Worm (Caenorhabditis elegans) whole organism, midembryonic: Measurements from ENCODE around the gene chtb-3.

ENCODE experiments used
- T22C8.4 ChIP-seq: fragments of 200-800 bp; sonication (Bioruptor generic); IDR thresholded peaks from 2 replicates; pipeline ENCODE4 v1.3.6; 2022; ENCODE audit warnings: missing genetic modification characterization, missing compliant biosample characterization
- cog-1 ChIP-seq: sonication (generic microtip); optimal IDR thresholded peaks from 2 replicates; lab custom pipeline; 2016; ENCODE audit warnings: missing genetic modification characterization, missing compliant biosample characterization
- flt-1 ChIP-seq: fragments of 200-800 bp; sonication (Bioruptor generic); IDR thresholded peaks from 2 replicates; pipeline ENCODE4 v1.3.6; 2022; ENCODE audit warnings: missing genetic modification characterization, missing compliant biosample characterization
- klf-2 ChIP-seq: fragments of 200-800 bp; sonication (Bioruptor generic); conservative IDR thresholded peaks from 2 replicates; pipeline ENCODE4 v1.3.6; 2022; ENCODE audit warnings: missing genetic modification reagents, missing genetic modification characterization, missing compliant biosample characterization
- med-1 ChIP-seq: sonication (generic microtip); optimal IDR thresholded peaks from 2 replicates; lab custom pipeline; 2017; ENCODE audit warnings: missing genetic modification characterization, mild to moderate bottlenecking, missing compliant biosample characterization, antibody characterized with exemption, missing genetic modification reagents; ENCODE audit not compliant: insufficient read depth
- ref-1 ChIP-seq: fragments of 200-800 bp; sonication (Bioruptor generic); conservative IDR thresholded peaks from 2 replicates; pipeline ENCODE4 v1.3.6; 2022; ENCODE audit warnings: missing genetic modification reagents, missing genetic modification characterization, missing compliant biosample characterization
- tab-1 ChIP-seq: fragments of 200-800 bp; sonication (Bioruptor generic); IDR thresholded peaks from 2 replicates; pipeline ENCODE4 v1.3.6; 2022; ENCODE audit warnings: missing genetic modification characterization, missing compliant biosample characterization
- ztf-23 ChIP-seq: fragments of 200-800 bp; sonication (Bioruptor generic); IDR thresholded peaks from 2 replicates; pipeline ENCODE4 v1.3.6; 2022; ENCODE audit warnings: missing genetic modification reagents, missing genetic modification characterization, missing compliant biosample characterization
- ztf-29 ChIP-seq: fragments of 200-800 bp; sonication (Bioruptor generic); IDR thresholded peaks from 2 replicates; pipeline ENCODE4 v1.3.6; 2022; ENCODE audit warnings: missing genetic modification reagents, missing genetic modification characterization, missing compliant biosample characterization

Gene chtb-3

DNA sequence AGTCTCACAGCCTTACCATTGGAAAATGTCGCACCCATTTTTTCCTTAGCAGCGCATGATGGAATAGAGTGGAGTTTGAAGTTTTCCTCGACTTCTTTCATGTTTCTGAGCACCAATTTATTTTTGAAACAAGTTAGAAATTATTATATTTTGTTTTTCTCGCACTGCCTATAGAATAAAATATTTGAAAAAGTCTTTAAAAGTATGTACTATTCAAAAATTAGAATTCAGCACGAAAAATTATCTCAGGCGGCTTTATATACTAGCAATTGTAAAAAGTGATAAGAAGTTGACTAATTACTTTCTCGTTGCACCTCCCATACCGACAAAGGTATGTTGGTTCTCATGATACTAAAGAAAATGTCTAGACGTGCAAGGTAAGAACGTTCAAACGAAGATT, 27.6 kb upstream of the chtb-3 start, which contains the start of gene C03B1.9:
C03B1.9 (minus strand) TSS at position 101 of the 400 bp plus-strand sequence.
- TF ChIP-seq ref-1 (GFP tag; lab: Robert Waterston, UW) (no peak), T22C8.4 (GFP tag; lab: Robert Waterston, UW) (no peak), flt-1 (GFP tag; lab: Robert Waterston, UW) (no peak), klf-2 (GFP tag; lab: Robert Waterston, UW) (no peak)

DNA sequence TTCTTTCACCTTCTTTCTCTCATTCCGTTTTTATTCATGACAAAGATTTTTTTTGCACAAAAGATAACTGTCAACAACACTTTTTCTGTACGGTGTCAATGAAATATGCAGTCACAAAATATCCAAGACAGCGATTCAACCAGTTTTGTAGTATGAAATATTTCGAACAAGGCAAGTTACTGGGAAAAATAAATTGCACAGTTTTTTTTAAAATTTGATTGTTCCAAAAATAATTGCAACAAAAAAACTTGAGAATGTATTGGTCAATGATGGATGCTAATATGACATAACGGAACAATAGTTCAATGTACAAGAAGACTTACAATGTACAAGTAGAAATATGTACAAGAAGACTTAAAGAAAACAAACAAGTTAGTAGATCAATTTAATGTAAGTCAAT, 26.3 kb upstream of the chtb-3 start:
- TF ChIP-seq klf-2 (GFP tag; lab: Robert Waterston, UW) = no peak
- TF ChIP-seq ref-1 (GFP tag; lab: Robert Waterston, UW) = no peak
- TF ChIP-seq tab-1 (GFP tag; lab: Robert Waterston, UW) = no peak
- TF ChIP-seq cog-1 = no peak
- no peak for TF ChIP-seq ztf-23 (GFP tag; lab: Robert Waterston, UW)
- TF ChIP-seq T22C8.4 (GFP tag; lab: Robert Waterston, UW) = no peak
- no peak for TF ChIP-seq ztf-29 (GFP tag; lab: Robert Waterston, UW)
- no peak for TF ChIP-seq flt-1 (GFP tag; lab: Robert Waterston, UW)
- TF ChIP-seq med-1 (GFP tag; lab: Kevin White, UChicago) = no peak

DNA sequence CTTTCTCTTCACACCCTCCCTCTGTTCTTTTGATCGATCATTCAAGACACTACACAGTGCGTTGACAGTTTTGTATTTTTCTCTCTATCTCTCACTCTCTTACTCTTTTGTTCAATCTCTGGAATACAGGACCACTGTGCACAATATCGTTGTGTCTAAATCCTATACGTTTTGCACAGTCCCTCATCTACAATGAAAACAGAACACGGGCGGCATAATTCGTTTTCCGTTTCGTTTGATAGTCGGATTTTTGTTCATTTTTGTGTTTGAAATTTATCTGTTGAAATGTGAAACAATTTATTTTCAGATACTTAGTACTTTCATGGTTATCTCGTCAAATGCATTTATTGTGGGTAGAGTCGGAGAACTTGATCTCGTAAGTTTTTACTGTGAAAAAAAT, 22.1 kb upstream of the chtb-3 start, which contains the start of gene C03B1.7:
C03B1.7 (plus strand) TSS at position 301 of the 400 bp plus-strand sequence.
- TF ChIP-seq ztf-29 (GFP tag; lab: Robert Waterston, UW) (no peak), klf-2 (GFP tag; lab: Robert Waterston, UW) (no peak), med-1 (GFP tag; lab: Kevin White, UChicago) (no peak), flt-1 (GFP tag; lab: Robert Waterston, UW) (no peak), T22C8.4 (GFP tag; lab: Robert Waterston, UW) (no peak), ref-1 (GFP tag; lab: Robert Waterston, UW) (no peak), cog-1 (no peak), ztf-23 (GFP tag; lab: Robert Waterston, UW) (no peak), tab-1 (GFP tag; lab: Robert Waterston, UW) (no peak)

DNA sequence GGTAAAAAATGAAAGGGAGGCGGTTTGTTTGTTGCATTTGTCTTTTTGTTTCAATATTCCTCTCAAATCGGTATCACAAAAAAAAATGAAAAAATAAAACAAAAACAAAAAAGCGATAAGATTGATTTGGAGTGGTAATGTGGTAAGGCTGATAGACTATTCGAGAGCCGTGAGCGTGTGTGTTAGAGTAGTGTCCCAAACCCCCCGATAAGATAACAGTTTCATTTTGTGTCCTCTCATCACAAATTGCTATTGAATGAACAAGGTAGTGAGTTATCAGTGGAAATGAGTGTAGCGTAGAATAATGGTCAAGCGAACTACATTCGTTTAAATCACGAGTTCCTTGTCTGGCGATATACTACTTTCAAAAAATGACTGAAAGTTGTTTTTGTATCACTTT, 19.0 kb upstream of the chtb-3 start:
- TF ChIP-seq ztf-23 (GFP tag; lab: Robert Waterston, UW) = no peak
- no peak for TF ChIP-seq ref-1 (GFP tag; lab: Robert Waterston, UW)
- no peak for TF ChIP-seq ztf-29 (GFP tag; lab: Robert Waterston, UW)
- no peak for TF ChIP-seq med-1 (GFP tag; lab: Kevin White, UChicago)
- TF ChIP-seq cog-1 = no peak
- TF ChIP-seq klf-2 (GFP tag; lab: Robert Waterston, UW) = no peak
- no peak for TF ChIP-seq T22C8.4 (GFP tag; lab: Robert Waterston, UW)
- TF ChIP-seq flt-1 (GFP tag; lab: Robert Waterston, UW) = no peak
- TF ChIP-seq tab-1 (GFP tag; lab: Robert Waterston, UW) = no peak

DNA sequence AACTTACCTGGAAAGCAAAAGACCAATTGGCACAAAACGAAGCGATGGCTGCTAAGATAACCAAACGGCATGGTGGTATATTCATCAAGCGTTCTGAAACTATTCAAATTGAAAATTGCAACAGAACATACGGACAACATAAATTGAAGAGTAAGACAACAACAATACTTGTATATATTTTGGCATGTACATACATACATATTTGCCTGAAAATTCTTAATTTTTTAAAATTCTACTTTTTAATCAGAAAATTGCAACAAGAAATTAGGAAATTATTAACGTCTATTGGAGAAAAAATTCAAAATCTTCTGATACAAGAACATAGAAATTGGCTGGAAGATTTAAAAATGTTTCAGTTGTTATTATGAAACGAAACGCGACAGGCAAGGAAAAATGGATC, 18.5 kb upstream of the chtb-3 start, which contains the start of gene C03B1.13:
C03B1.13 (minus strand) TSS at position 101 of the 400 bp plus-strand sequence.
- no peak for TF ChIP-seq ref-1 (GFP tag; lab: Robert Waterston, UW)
- no peak for TF ChIP-seq tab-1 (GFP tag; lab: Robert Waterston, UW)
- TF ChIP-seq klf-2 (GFP tag; lab: Robert Waterston, UW) = no peak
- TF ChIP-seq ztf-29 (GFP tag; lab: Robert Waterston, UW) = no peak
- no peak for TF ChIP-seq ztf-23 (GFP tag; lab: Robert Waterston, UW)
- TF ChIP-seq flt-1 (GFP tag; lab: Robert Waterston, UW) = no peak
- TF ChIP-seq cog-1 = no peak
- TF ChIP-seq T22C8.4 (GFP tag; lab: Robert Waterston, UW) = no peak
- no peak for TF ChIP-seq med-1 (GFP tag; lab: Kevin White, UChicago)

DNA sequence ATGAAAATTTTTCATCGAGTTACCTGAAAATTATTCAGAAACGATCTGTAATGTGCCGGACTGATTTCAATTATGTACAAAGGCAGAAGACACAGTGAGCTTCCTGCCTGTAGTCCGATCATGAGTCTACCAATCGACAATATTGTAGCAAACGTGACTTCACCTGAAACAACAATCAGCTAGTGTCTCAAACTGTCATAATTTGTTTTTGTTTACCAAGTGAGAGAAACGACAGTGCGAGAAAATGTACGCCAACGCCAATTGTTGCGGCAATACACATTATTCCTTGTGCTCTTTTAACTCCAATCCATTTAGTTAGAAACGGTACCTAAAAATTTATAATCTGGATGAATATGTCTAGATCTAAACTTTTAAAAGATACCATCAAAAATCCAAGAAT, 17.9 kb upstream of the chtb-3 start:
- TF ChIP-seq med-1 (GFP tag; lab: Kevin White, UChicago) (no peak), klf-2 (GFP tag; lab: Robert Waterston, UW) (no peak), tab-1 (GFP tag; lab: Robert Waterston, UW) (no peak), ztf-29 (GFP tag; lab: Robert Waterston, UW) (no peak), ref-1 (GFP tag; lab: Robert Waterston, UW) (no peak), ztf-23 (GFP tag; lab: Robert Waterston, UW) (no peak), cog-1 (no peak), flt-1 (GFP tag; lab: Robert Waterston, UW) (no peak), T22C8.4 (GFP tag; lab: Robert Waterston, UW) (no peak)

DNA sequence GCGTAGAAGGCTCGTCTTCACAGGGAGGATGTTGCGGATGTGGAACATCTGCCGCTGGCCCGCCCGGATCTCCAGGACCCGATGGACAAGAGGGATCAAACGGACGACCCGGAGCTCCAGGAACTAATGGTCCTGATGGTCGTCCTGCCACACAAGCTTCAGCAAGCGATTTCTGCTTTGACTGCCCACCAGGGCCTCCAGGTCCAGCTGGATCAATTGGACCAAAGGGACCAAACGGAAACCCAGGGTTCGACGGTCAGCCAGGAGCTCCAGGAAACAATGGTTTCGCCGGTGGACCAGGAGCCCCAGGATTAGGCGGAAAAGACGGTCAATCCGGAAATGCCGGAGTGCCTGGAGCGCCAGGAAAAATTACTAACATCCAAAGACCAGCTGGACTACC, 15.2 kb upstream of the chtb-3 start:
- TF ChIP-seq ztf-23 (GFP tag; lab: Robert Waterston, UW) (no peak), ztf-29 (GFP tag; lab: Robert Waterston, UW) (no peak), flt-1 (GFP tag; lab: Robert Waterston, UW) (no peak)

DNA sequence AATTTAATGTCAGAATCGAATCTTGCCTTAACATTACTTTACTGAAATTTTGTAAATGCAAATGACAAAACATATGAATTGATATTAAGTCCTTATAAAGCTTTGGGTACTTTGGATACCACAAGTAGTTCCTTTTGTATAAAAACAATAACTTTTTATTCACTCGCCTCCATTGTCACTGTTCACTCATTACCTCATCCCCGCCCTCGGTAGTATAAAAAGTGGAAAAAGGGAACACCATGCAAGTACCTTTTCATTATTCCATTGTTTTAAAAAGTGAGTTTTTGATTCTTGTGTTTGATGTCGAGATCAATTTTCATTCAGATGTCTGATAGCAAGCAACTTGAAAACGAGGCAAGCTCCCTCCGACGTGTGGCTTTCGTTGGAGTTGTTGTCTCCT, 14.6 kb upstream of the chtb-3 start, which contains the start of gene col-171:
col-171 (plus strand) TSS at position 301 of the 400 bp plus-strand sequence.
- no peak for TF ChIP-seq flt-1 (GFP tag; lab: Robert Waterston, UW)
- no peak for TF ChIP-seq ztf-29 (GFP tag; lab: Robert Waterston, UW)
- no peak for TF ChIP-seq tab-1 (GFP tag; lab: Robert Waterston, UW)
- no peak for TF ChIP-seq T22C8.4 (GFP tag; lab: Robert Waterston, UW)
- TF ChIP-seq cog-1 = no peak
- no peak for TF ChIP-seq klf-2 (GFP tag; lab: Robert Waterston, UW)
- no peak for TF ChIP-seq ztf-23 (GFP tag; lab: Robert Waterston, UW)
- no peak for TF ChIP-seq med-1 (GFP tag; lab: Kevin White, UChicago)
- TF ChIP-seq ref-1 (GFP tag; lab: Robert Waterston, UW) = no peak

DNA sequence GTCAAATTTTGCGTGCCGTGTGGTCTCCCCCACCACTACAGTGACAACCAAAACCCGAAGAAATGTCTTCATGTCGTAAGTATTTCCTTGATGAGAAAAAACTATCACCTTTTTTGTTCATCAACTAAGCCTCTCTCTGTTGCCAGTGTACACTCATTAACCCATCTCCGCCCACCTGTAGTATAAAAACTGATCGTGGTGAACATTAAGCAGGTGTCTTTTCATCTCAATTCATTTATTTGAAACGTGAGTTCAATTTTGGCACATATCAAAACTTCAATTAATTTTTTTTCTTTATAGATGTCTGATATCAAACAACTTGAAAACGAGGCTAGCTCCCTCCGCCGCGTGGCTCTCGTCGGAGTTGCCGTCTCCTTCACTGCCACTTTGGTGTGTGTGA, 12.0 kb upstream of the chtb-3 start, which contains the start of gene col-170:
col-170 (plus strand) TSS at position 301 of the 400 bp plus-strand sequence.
- no peak for TF ChIP-seq klf-2 (GFP tag; lab: Robert Waterston, UW)
- TF ChIP-seq tab-1 (GFP tag; lab: Robert Waterston, UW) = no peak
- no peak for TF ChIP-seq flt-1 (GFP tag; lab: Robert Waterston, UW)
- no peak for TF ChIP-seq ztf-23 (GFP tag; lab: Robert Waterston, UW)
- no peak for TF ChIP-seq ztf-29 (GFP tag; lab: Robert Waterston, UW)
- no peak for TF ChIP-seq T22C8.4 (GFP tag; lab: Robert Waterston, UW)
- no peak for TF ChIP-seq cog-1
- TF ChIP-seq med-1 (GFP tag; lab: Kevin White, UChicago) = no peak
